Fruit fly (Drosophila melanogaster): Measurements from ENCODE around the gene Ltn1.

DNA sequence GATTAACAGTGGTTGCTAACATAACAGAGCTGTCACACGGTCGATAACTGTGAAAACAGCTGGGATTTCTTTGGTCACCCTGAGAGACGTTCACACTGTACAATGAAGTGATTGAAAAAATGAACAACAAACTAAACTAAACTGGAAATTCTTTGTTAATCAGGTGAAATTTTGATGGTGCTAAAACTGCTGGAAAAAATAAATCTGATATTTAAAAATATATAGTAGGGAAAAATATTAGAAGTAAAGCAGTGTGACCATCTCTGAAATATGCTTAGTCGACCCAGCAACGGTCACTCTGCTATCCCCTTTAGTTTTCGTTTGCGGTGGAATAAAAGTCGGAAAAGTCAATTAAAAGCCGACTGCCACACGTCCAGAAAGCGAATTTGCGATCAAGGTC, 33.9 kb upstream of the Ltn1 start, which contains the start of the genes CG9231 and CG9330:
- TF ChIP-seq psq (optimal IDR thresholded peaks at IDR 0.05) (no peak), ttk (optimal IDR thresholded peaks at IDR 0.05) (no peak), insv (optimal IDR thresholded peaks at IDR 0.05) (no peak), Myc (optimal IDR thresholded peaks at IDR 0.05) (no peak)
